Worm (Caenorhabditis elegans): ENCODE data around the gene sgt-1.

DNA sequence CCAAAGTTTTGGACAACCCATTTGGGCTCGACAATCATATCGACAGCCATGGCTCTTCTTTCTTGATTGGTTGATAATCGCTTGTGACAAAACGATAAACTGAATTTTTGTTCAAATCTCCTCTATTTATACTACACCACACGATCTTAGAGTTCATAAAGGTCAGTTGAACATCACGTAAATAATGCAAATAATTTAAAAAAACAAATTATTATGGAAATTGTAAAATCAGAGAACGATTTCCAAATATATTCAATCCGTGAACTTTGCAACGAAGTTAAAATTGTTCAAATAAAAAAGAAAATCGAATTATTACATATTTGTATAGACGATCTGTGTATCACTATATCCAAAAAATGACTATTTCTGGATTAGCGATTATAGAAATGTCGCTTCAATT, 40.2 kb downstream of the sgt-1 start, which contains the start of the genes mpst-4 and F11G11.14:
- TF ChIP-seq unc-62 (GFP tag; optimal IDR thresholded peaks at IDR 0.05) (no peak), ceh-40 (GFP tag; IDR thresholded peaks at IDR 0.05) (no peak), ama-1 (optimal IDR thresholded peaks at IDR 0.05) (no peak), ama-1 (GFP tag; optimal IDR thresholded peaks at IDR 0.05) (no peak), nhr-80 (tag; optimal IDR thresholded peaks at IDR 0.05) (no peak), B0261.1 (tag; optimal IDR thresholded peaks at IDR 0.05) (no peak), hlh-12 (tag; optimal IDR thresholded peaks at IDR 0.05) (no peak), F49E8.2 (tag; optimal IDR thresholded peaks at IDR 0.05; ENCODE audit: insufficient read depth) (no peak), him-1 (tag; optimal IDR thresholded peaks at IDR 0.05) (no peak), ccch-3 (GFP tag; optimal IDR thresholded peaks at IDR 0.05) (no peak), efl-1 (GFP tag; optimal IDR thresholded peaks at IDR 0.05) (no peak), hmg-20 (GFP tag; IDR thresholded peaks at IDR 0.05) (no peak), ztf-3 (GFP tag; optimal IDR thresholded peaks at IDR 0.05) (no peak), rcor-1 (GFP tag; IDR thresholded peaks at IDR 0.05) (no peak)
